Worm (Caenorhabditis elegans) whole organism, young adult: Measurements from ENCODE around the gene nac-2.

Experiments used
- B0019.2 ChIP-seq: fragments of 200-800 bp; sonication (Bioruptor generic); conservative IDR thresholded peaks from 2 replicates; pipeline ENCODE4 v1.3.6; 2022; ENCODE audit warnings: missing genetic modification reagents, missing genetic modification characterization, missing compliant biosample characterization
- B0261.1 ChIP-seq: sonication (generic microtip); optimal IDR thresholded peaks from 2 replicates; lab custom pipeline; 2016; ENCODE audit warnings: mild to moderate bottlenecking, missing genetic modification characterization, moderate library complexity, missing compliant biosample characterization
- B0336.3 ChIP-seq: fragments of 200-800 bp; sonication (Bioruptor generic); IDR thresholded peaks from 2 replicates; pipeline ENCODE4 v1.3.6; 2022; ENCODE audit warnings: missing genetic modification characterization, missing compliant biosample characterization
- F22D6.2 ChIP-seq: sonication (generic microtip); optimal IDR thresholded peaks from 2 replicates; lab custom pipeline; 2016; ENCODE audit warnings: mild to moderate bottlenecking, missing genetic modification characterization, missing compliant biosample characterization
- F33H1.4 ChIP-seq: fragments of 200-800 bp; sonication (Bioruptor generic); IDR thresholded peaks from 2 replicates; pipeline ENCODE4 v1.3.6; 2022; ENCODE audit warnings: missing genetic modification reagents, missing genetic modification characterization, missing compliant biosample characterization
- F37B4.10 ChIP-seq: fragments of 200-800 bp; sonication (Bioruptor generic); IDR thresholded peaks from 2 replicates; pipeline ENCODE4 v1.3.6; 2022; ENCODE audit warnings: missing genetic modification characterization, missing compliant biosample characterization
- F52B5.7 ChIP-seq: sonication (generic microtip); optimal IDR thresholded peaks from 2 replicates; lab custom pipeline; 2016; ENCODE audit warnings: mild to moderate bottlenecking, missing genetic modification characterization, missing compliant biosample characterization
- F55B11.4 ChIP-seq: sonication (generic microtip); optimal IDR thresholded peaks from 2 replicates; lab custom pipeline; 2016; ENCODE audit warnings: missing compliant biosample characterization, missing genetic modification characterization, borderline replicate concordance; ENCODE audit not compliant: insufficient read depth
- Y53F4B.3 ChIP-seq: fragments of 200-800 bp; sonication (Bioruptor generic); IDR thresholded peaks from 2 replicates; pipeline ENCODE4 v1.3.6; 2022; ENCODE audit warnings: missing genetic modification reagents, missing genetic modification characterization, missing compliant biosample characterization
- Y53G8AR.9 ChIP-seq: fragments of 200-800 bp; sonication (Bioruptor generic); conservative IDR thresholded peaks from 2 replicates; pipeline ENCODE4 v1.3.6; 2022; ENCODE audit warnings: missing genetic modification reagents, missing genetic modification characterization, missing compliant biosample characterization
- Y67H2A.10 ChIP-seq: fragments of 200-800 bp; sonication (Bioruptor generic); conservative IDR thresholded peaks from 2 replicates; pipeline ENCODE4 v1.3.6; 2022; ENCODE audit warnings: missing genetic modification reagents, missing genetic modification characterization, missing compliant biosample characterization
- Y79H2A.3 ChIP-seq: fragments of 200-800 bp; sonication (Bioruptor generic); conservative IDR thresholded peaks from 2 replicates; pipeline ENCODE4 v1.3.6; 2022; ENCODE audit warnings: missing genetic modification reagents, missing genetic modification characterization, missing compliant biosample characterization
- Y95B8A.8 ChIP-seq: fragments of 200-800 bp; sonication (Bioruptor generic); IDR thresholded peaks from 2 replicates; pipeline ENCODE4 v1.3.6; 2022; ENCODE audit warnings: missing genetic modification reagents, missing genetic modification characterization, missing compliant biosample characterization
- akir-1 ChIP-seq: fragments of 200-800 bp; sonication (Bioruptor generic); optimal IDR thresholded peaks from 2 replicates; lab custom pipeline; 2018; ENCODE audit warnings: mild to moderate bottlenecking, missing genetic modification characterization, moderate library complexity, missing compliant biosample characterization
- ama-1 ChIP-seq, 3 experiments: fragments of 150-350 bp in 1 of 3; sonication (generic microtip) in 2 of 3; optimal IDR thresholded peaks; 2 replicates each; lab custom pipeline; 2014 to 2018; ENCODE audit warnings: missing biosample characterization in 2 of 3, missing genetic modification characterization in 2 of 3, missing genetic modification reagents in 2 of 3
- aptf-2 ChIP-seq: fragments of 200-800 bp; sonication (Bioruptor generic); conservative IDR thresholded peaks from 2 replicates; pipeline ENCODE4 v1.3.6; 2022; ENCODE audit warnings: missing genetic modification reagents, missing genetic modification characterization, missing compliant biosample characterization
- aptf-3 ChIP-seq: fragments of 200-800 bp; sonication (Bioruptor generic); IDR thresholded peaks from 2 replicates; pipeline ENCODE4 v1.3.6; 2022; ENCODE audit warnings: missing genetic modification characterization, missing compliant biosample characterization
- attf-5 ChIP-seq: fragments of 200-800 bp; sonication (Bioruptor generic); optimal IDR thresholded peaks from 2 replicates; lab custom pipeline; 2018; ENCODE audit warnings: mild to moderate bottlenecking, missing genetic modification characterization, missing compliant biosample characterization
- bed-1 ChIP-seq: fragments of 200-800 bp; sonication (Bioruptor generic); IDR thresholded peaks from 2 replicates; pipeline ENCODE4 v1.3.6; 2022; ENCODE audit warnings: missing genetic modification reagents, missing genetic modification characterization, missing compliant biosample characterization
- bed-2 ChIP-seq: fragments of 200-800 bp; sonication (Bioruptor generic); IDR thresholded peaks from 2 replicates; pipeline ENCODE4 v1.3.6; 2022; ENCODE audit warnings: missing genetic modification reagents, missing genetic modification characterization, missing compliant biosample characterization
- ccch-3 ChIP-seq: fragments of 200-800 bp; sonication (Bioruptor generic); optimal IDR thresholded peaks from 2 replicates; lab custom pipeline; 2018; ENCODE audit warnings: mild to moderate bottlenecking, missing genetic modification characterization, missing compliant biosample characterization
- ceh-100 ChIP-seq: fragments of 200-800 bp; sonication (Bioruptor generic); IDR thresholded peaks from 2 replicates; pipeline ENCODE4 v1.3.6; 2022; ENCODE audit warnings: missing genetic modification reagents, missing genetic modification characterization, missing compliant biosample characterization
- ceh-27 ChIP-seq: fragments of 200-800 bp; sonication (Bioruptor generic); optimal IDR thresholded peaks from 2 replicates; lab custom pipeline; 2018; ENCODE audit warnings: mild to moderate bottlenecking, missing genetic modification characterization, moderate library complexity, missing compliant biosample characterization
- egrh-3 ChIP-seq: fragments of 200-800 bp; sonication (Bioruptor generic); IDR thresholded peaks from 2 replicates; pipeline ENCODE4 v1.3.6; 2022; ENCODE audit warnings: missing genetic modification reagents, missing genetic modification characterization, missing compliant biosample characterization
- fkh-3 ChIP-seq: sonication (generic microtip); optimal IDR thresholded peaks from 2 replicates; lab custom pipeline; 2016; ENCODE audit warnings: mild to moderate bottlenecking, missing genetic modification characterization, missing compliant biosample characterization
- gei-17 ChIP-seq: fragments of 200-800 bp; sonication (Bioruptor generic); optimal IDR thresholded peaks from 2 replicates; lab custom pipeline; 2018; ENCODE audit warnings: mild to moderate bottlenecking, missing genetic modification characterization, missing compliant biosample characterization
- hlh-12 ChIP-seq: sonication (generic microtip); optimal IDR thresholded peaks from 2 replicates; lab custom pipeline; 2016; ENCODE audit warnings: missing genetic modification characterization, missing compliant biosample characterization
- hlh-26 ChIP-seq: fragments of 200-800 bp; sonication (Bioruptor generic); conservative IDR thresholded peaks from 2 replicates; pipeline ENCODE4 v1.3.6; 2022; ENCODE audit warnings: missing genetic modification reagents, missing genetic modification characterization, missing compliant biosample characterization
- hmg-20 ChIP-seq: fragments of 200-800 bp; sonication (Bioruptor generic); IDR thresholded peaks from 2 replicates; pipeline ENCODE4 v1.3.6; 2022; ENCODE audit warnings: missing genetic modification reagents, missing genetic modification characterization, missing compliant biosample characterization
- hsf-1 ChIP-seq: fragments of 200-800 bp; sonication (Bioruptor generic); IDR thresholded peaks from 2 replicates; pipeline ENCODE4 v1.3.6; 2022; ENCODE audit warnings: missing genetic modification reagents, missing genetic modification characterization, missing compliant biosample characterization
- let-607 ChIP-seq, 2 experiments: fragments of 200-800 bp in 1 of 2; sonication (Bioruptor generic) in 1 of 2; sonication (generic microtip) in 1 of 2; optimal IDR thresholded peaks; 2 replicates each; lab custom pipeline; 2016 to 2018; ENCODE audit warnings: mild to moderate bottlenecking in 2 of 2, missing compliant biosample characterization in 2 of 2, missing genetic modification characterization in 2 of 2, moderate library complexity in 2 of 2, missing genotype in 1 of 2
- lin-26 ChIP-seq: fragments of 200-800 bp; sonication (Bioruptor generic); IDR thresholded peaks from 2 replicates; pipeline ENCODE4 v1.3.6; 2022; ENCODE audit warnings: missing genetic modification reagents, missing genetic modification characterization, missing compliant biosample characterization
- lsl-1 ChIP-seq: fragments of 200-800 bp; sonication (Bioruptor generic); optimal IDR thresholded peaks from 2 replicates; lab custom pipeline; 2018; ENCODE audit warnings: mild to moderate bottlenecking, missing genetic modification characterization, moderate library complexity, missing compliant biosample characterization
- madf-10 ChIP-seq: sonication (generic microtip); optimal IDR thresholded peaks from 2 replicates; lab custom pipeline; 2016; ENCODE audit warnings: mild to moderate bottlenecking, missing genetic modification characterization, missing compliant biosample characterization
- madf-3 ChIP-seq: fragments of 200-800 bp; sonication (Bioruptor generic); IDR thresholded peaks from 2 replicates; pipeline ENCODE4 v1.3.6; 2022; ENCODE audit warnings: missing genetic modification reagents, missing genetic modification characterization, missing compliant biosample characterization
- madf-6 ChIP-seq: fragments of 200-800 bp; sonication (Bioruptor generic); IDR thresholded peaks from 2 replicates; pipeline ENCODE4 v1.3.6; 2022; ENCODE audit warnings: missing genetic modification reagents, missing genetic modification characterization, missing compliant biosample characterization
- madf-8 ChIP-seq: fragments of 200-800 bp; sonication (Bioruptor generic); conservative IDR thresholded peaks from 2 replicates; pipeline ENCODE4 v1.3.6; 2022; ENCODE audit warnings: missing genetic modification reagents, missing genetic modification characterization, missing compliant biosample characterization
- mcd-1 ChIP-seq: fragments of 200-800 bp; sonication (Bioruptor generic); IDR thresholded peaks from 2 replicates; pipeline ENCODE4 v1.3.6; 2022; ENCODE audit warnings: missing genetic modification reagents, missing genetic modification characterization, missing compliant biosample characterization
- nfyb-1 ChIP-seq: fragments of 200-800 bp; sonication (Bioruptor generic); IDR thresholded peaks from 2 replicates; pipeline ENCODE4 v1.3.6; 2022; ENCODE audit warnings: missing genetic modification reagents, missing genetic modification characterization, missing compliant biosample characterization
- pbrm-1 ChIP-seq: fragments of 200-800 bp; sonication (Bioruptor generic); IDR thresholded peaks from 2 replicates; pipeline ENCODE4 v1.3.6; 2022; ENCODE audit warnings: missing genetic modification reagents, missing genetic modification characterization, missing compliant biosample characterization
- rcor-1 ChIP-seq: fragments of 200-800 bp; sonication (Bioruptor generic); IDR thresholded peaks from 2 replicates; pipeline ENCODE4 v1.3.6; 2022; ENCODE audit warnings: missing genetic modification reagents, missing genetic modification characterization, missing compliant biosample characterization
- rec-8 ChIP-seq, 2 experiments: sonication (generic microtip); optimal IDR thresholded peaks; 2 replicates each; lab custom pipeline; 2016; ENCODE audit warnings: mild to moderate bottlenecking in 2 of 2, missing genetic modification characterization in 2 of 2, missing genetic modification reagents in 2 of 2, missing genotype in 2 of 2, missing biosample characterization in 1 of 2, missing compliant biosample characterization in 1 of 2, moderate library complexity in 1 of 2
- snpc-1.3 ChIP-seq: sonication (generic microtip); optimal IDR thresholded peaks from 2 replicates; lab custom pipeline; 2017; ENCODE audit warnings: missing genetic modification characterization, mild to moderate bottlenecking, missing compliant biosample characterization, antibody characterized with exemption, moderate library complexity, missing genotype, missing genetic modification reagents; ENCODE audit not compliant: insufficient read depth
- tlf-1 ChIP-seq: fragments of 200-800 bp; sonication (Bioruptor generic); optimal IDR thresholded peaks from 2 replicates; lab custom pipeline; 2018; ENCODE audit warnings: mild to moderate bottlenecking, missing genetic modification characterization, missing compliant biosample characterization
- unc-62 ChIP-seq: fragments of 150-350 bp; optimal IDR thresholded peaks from 2 replicates; lab custom pipeline; 2014; ENCODE audit warnings: missing biosample characterization, missing genetic modification reagents, missing genetic modification characterization
- ztf-26 ChIP-seq: sonication (generic microtip); optimal IDR thresholded peaks from 2 replicates; lab custom pipeline; 2017; ENCODE audit warnings: missing genetic modification characterization, missing compliant biosample characterization
- ztf-3 ChIP-seq: fragments of 200-800 bp; sonication (Bioruptor generic); optimal IDR thresholded peaks from 2 replicates; lab custom pipeline; 2018; ENCODE audit warnings: mild to moderate bottlenecking, missing genetic modification characterization, missing compliant biosample characterization

Gene nac-2

ce11 chrIII:9053740-9054252, 10.7 kb upstream of the nac-2 start, which contains the start of gene R107.5 (continued):
- TF ChIP-seq snpc-1.3 (no peak), lin-26 (peak; percentile 70; the same call in 1 of the 2 replicates), Y53F4B.3 (GFP tag; lab: Robert Waterston, UW) (no peak), Y95B8A.8 (GFP tag; lab: Robert Waterston, UW) (peak; percentile 88), aptf-3 (GFP tag; lab: Robert Waterston, UW) (peak; percentile 87; the same call in 1 of the 2 replicates), ceh-100 (GFP tag; lab: Robert Waterston, UW) (peak; percentile 58; the same call in 1 of the 2 replicates), ztf-26 (tag; lab: Kevin White, UChicago) (peak; percentile 98), akir-1 (GFP tag; lab: Kevin White, UChicago) (peak; percentile 71), mcd-1 (GFP tag; lab: Robert Waterston, UW) (peak; percentile 89), aptf-2 (GFP tag; lab: Robert Waterston, UW) (no peak), ccch-3 (GFP tag; lab: Kevin White, UChicago) (no peak), madf-10 (peak; percentile 76), hlh-26 (GFP tag; lab: Robert Waterston, UW) (no peak), hlh-12 (tag; lab: Kevin White, UChicago) (no peak), F52B5.7 (peak; percentile 54), B0261.1 (tag; lab: Kevin White, UChicago) (peak; percentile 32), fkh-3 (tag; lab: Kevin White, UChicago) (peak; percentile 36), nfyb-1 (peak; percentile 97), gei-17 (GFP tag; lab: Kevin White, UChicago) (peak; percentile 92), Y53G8AR.9 (GFP tag; lab: Robert Waterston, UW) (peak; percentile 94), rec-8 (tag; optimal IDR thresholded peaks at IDR 0.05; lab: Kevin White, UChicago) (no peak), unc-62 (GFP tag; lab: Kevin White, UChicago) (peak; percentile 8), B0336.3 (GFP tag; lab: Robert Waterston, UW) (peak; percentile 94), F55B11.4 (tag; lab: Kevin White, UChicago) (no peak), F22D6.2 (tag; lab: Kevin White, UChicago) (peak; percentile 88), let-607 (tag; optimal IDR thresholded peaks at IDR 0.05; lab: Kevin White, UChicago) (peak; percentile 95 to 98), F33H1.4 (GFP tag; lab: Robert Waterston, UW) (peak; percentile 59; the same call in 1 of the 2 replicates), egrh-3 (GFP tag; lab: Robert Waterston, UW) (peak; percentile 55; the same call in 1 of the 2 replicates), F37B4.10 (GFP tag; lab: Robert Waterston, UW) (no peak), madf-8 (GFP tag; lab: Robert Waterston, UW) (no peak), bed-1 (GFP tag; lab: Robert Waterston, UW) (0 out of 2 replicates have a peak, but pooled peaks have one; percentile 59), B0019.2 (GFP tag; lab: Robert Waterston, UW) (peak; percentile 46; the same call in 1 of the 2 replicates), madf-3 (GFP tag; lab: Robert Waterston, UW) (peak; percentile 82), Y79H2A.3 (GFP tag; lab: Robert Waterston, UW) (0 out of 2 replicates have a peak, but pooled peaks have one; percentile 21), tlf-1 (GFP tag; lab: Kevin White, UChicago) (peak; percentile 94), ama-1 (optimal IDR thresholded peaks at IDR 0.05; lab: Kevin White, UChicago) (peak; percentile 86), ama-1 (GFP tag; optimal IDR thresholded peaks at IDR 0.05; lab: Kevin White, UChicago) (no peak), madf-6 (GFP tag; lab: Robert Waterston, UW) (peak; percentile 79), ceh-27 (GFP tag; lab: Kevin White, UChicago) (peak; percentile 95), bed-2 (peak; percentile 65; the same call in 1 of the 2 replicates), ztf-3 (GFP tag; lab: Kevin White, UChicago) (peak; percentile 96), hmg-20 (GFP tag; lab: Robert Waterston, UW) (no peak), pbrm-1 (GFP tag; lab: Robert Waterston, UW) (peak; percentile 97), hsf-1 (GFP tag; lab: Robert Waterston, UW) (peak; percentile 100), rcor-1 (GFP tag; lab: Robert Waterston, UW) (peak; percentile 87), lsl-1 (GFP tag; lab: Kevin White, UChicago) (peak; percentile 22), Y67H2A.10 (peak; percentile 96), attf-5 (GFP tag; lab: Kevin White, UChicago) (peak; percentile 80)
